Worm (Caenorhabditis elegans): ENCODE measurements around the gene Y47D7A.19.

Gene Y47D7A.19

ce11 chrV:4447637-4448036, 23.5 kb downstream of the Y47D7A.19 start:
- TF ChIP-seq F13H6.1 (tag; optimal IDR thresholded peaks at IDR 0.05) (no peak), zag-1 (tag; optimal IDR thresholded peaks at IDR 0.05) (no peak), mdl-1 (tag; optimal IDR thresholded peaks at IDR 0.05) (no peak), ztf-11 (tag; optimal IDR thresholded peaks at IDR 0.05) (no peak), nhr-10 (tag; optimal IDR thresholded peaks at IDR 0.05) (no peak), ZK546.5 (tag; optimal IDR thresholded peaks at IDR 0.05) (no peak), lin-11 (tag; optimal IDR thresholded peaks at IDR 0.05) (no peak), unc-39 (tag; optimal IDR thresholded peaks at IDR 0.05) (no peak), skn-1 (tag; optimal IDR thresholded peaks at IDR 0.05) (no peak), blmp-1 (tag; optimal IDR thresholded peaks at IDR 0.05; ENCODE audit: insufficient read depth) (no peak), mbf-1 (tag; optimal IDR thresholded peaks at IDR 0.05) (no peak), nhr-11 (tag; optimal IDR thresholded peaks at IDR 0.05) (no peak), lin-39 (tag; optimal IDR thresholded peaks at IDR 0.05) (no peak), lsy-2 (tag; optimal IDR thresholded peaks at IDR 0.05) (no peak), gmeb-1 (tag; optimal IDR thresholded peaks at IDR 0.05) (no peak)

- TF ChIP-seq mbf-1 (tag; optimal IDR thresholded peaks at IDR 0.05) (no peak), ceh-16 (tag; optimal IDR thresholded peaks at IDR 0.05) (no peak), unc-39 (tag; optimal IDR thresholded peaks at IDR 0.05) (no peak), nhr-129 (tag; optimal IDR thresholded peaks at IDR 0.05) (no peak), lin-11 (tag; optimal IDR thresholded peaks at IDR 0.05) (no peak), nhr-25 (tag; optimal IDR thresholded peaks at IDR 0.05) (peak; percentile 31), C34F6.9 (tag; optimal IDR thresholded peaks at IDR 0.05) (peak; percentile 52), mab-5 (tag; optimal IDR thresholded peaks at IDR 0.05) (peak; percentile 11), crh-2 (tag; optimal IDR thresholded peaks at IDR 0.05) (peak; percentile 55), mdl-1 (tag; optimal IDR thresholded peaks at IDR 0.05) (no peak), elt-3 (tag; optimal IDR thresholded peaks at IDR 0.05) (no peak), R02D3.7 (tag; optimal IDR thresholded peaks at IDR 0.05) (no peak), unc-55 (GFP tag; optimal IDR thresholded peaks at IDR 0.05) (peak; percentile 80), aly-2 (tag; optimal IDR thresholded peaks at IDR 0.05) (no peak), ztf-1 (GFP tag; conservative IDR thresholded peaks at IDR 0.05) (no peak), ztf-11 (tag; optimal IDR thresholded peaks at IDR 0.05) (no peak), nhr-21 (tag; optimal IDR thresholded peaks at IDR 0.05) (no peak), alr-1 (tag; optimal IDR thresholded peaks at IDR 0.05) (no peak), fos-1 (tag; optimal IDR thresholded peaks at IDR 0.05) (peak; percentile 53), ceh-82 (tag; optimal IDR thresholded peaks at IDR 0.05) (no peak), sma-3 (GFP tag; optimal IDR thresholded peaks at IDR 0.05) (peak; percentile 13), nhr-11 (tag; optimal IDR thresholded peaks at IDR 0.05) (no peak), lsy-2 (tag; optimal IDR thresholded peaks at IDR 0.05) (peak; percentile 49 to 81), zag-1 (tag; optimal IDR thresholded peaks at IDR 0.05) (no peak), ztf-4 (tag; optimal IDR thresholded peaks at IDR 0.05) (no peak), nhr-12 (tag; optimal IDR thresholded peaks at IDR 0.05) (no peak), elt-1 (tag; optimal IDR thresholded peaks at IDR 0.05) (no peak), nhr-23 (tag; optimal IDR thresholded peaks at IDR 0.05) (no peak), egl-27 (tag; optimal IDR thresholded peaks at IDR 0.05) (no peak), lin-39 (tag; optimal IDR thresholded peaks at IDR 0.05) (no peak), dmd-4 (tag; optimal IDR thresholded peaks at IDR 0.05) (no peak), gmeb-1 (tag; optimal IDR thresholded peaks at IDR 0.05) (peak; percentile 96), lin-13 (GFP tag; optimal IDR thresholded peaks at IDR 0.05) (peak; percentile 62), ZK546.5 (tag; optimal IDR thresholded peaks at IDR 0.05) (no peak), nhr-237 (tag; optimal IDR thresholded peaks at IDR 0.05) (no peak), sma-9 (GFP tag; optimal IDR thresholded peaks at IDR 0.05) (no peak), sma-9 (tag; optimal IDR thresholded peaks at IDR 0.05) (no peak), nhr-77 (tag; optimal IDR thresholded peaks at IDR 0.05) (no peak), sem-4 (tag; optimal IDR thresholded peaks at IDR 0.05) (peak; percentile 46), peb-1 (tag; optimal IDR thresholded peaks at IDR 0.05) (no peak), nhr-6 (tag; optimal IDR thresholded peaks at IDR 0.05) (no peak), snpc-4 (tag; optimal IDR thresholded peaks at IDR 0.05) (no peak), Y55F3AM.14 (GFP tag; optimal IDR thresholded peaks at IDR 0.05) (peak; percentile 32), blmp-1 (tag; optimal IDR thresholded peaks at IDR 0.05; ENCODE audit: insufficient read depth) (no peak), skn-1 (tag; optimal IDR thresholded peaks at IDR 0.05) (no peak), unc-62 (GFP tag; optimal IDR thresholded peaks at IDR 0.05) (no peak), nhr-10 (tag; optimal IDR thresholded peaks at IDR 0.05) (no peak), F13H6.1 (tag; optimal IDR thresholded peaks at IDR 0.05) (no peak), ama-1 (optimal IDR thresholded peaks at IDR 0.05) (no peak)
Observed at ce11 chrV:4450523-4451089, 26.5 kb downstream of the Y47D7A.19 start, which contains the start of gene rft-2. rft-2 (minus strand) TSS chrV:4450563.

Data from whole organism, L2 larva.